Worm (Caenorhabditis elegans): Measurements from ENCODE around the gene C31H1.2.

The C31H1.2 gene

ce11 chrIV:5753253-5753652 lies 37.8 kb upstream of the C31H1.2 start (continued):
- TF ChIP-seq irx-1 (tag; optimal IDR thresholded peaks at IDR 0.05) (no peak), nhr-71 (tag; optimal IDR thresholded peaks at IDR 0.05) (peak; percentile 68), pqm-1 (tag; optimal IDR thresholded peaks at IDR 0.05) (no peak), fkh-8 (tag; optimal IDR thresholded peaks at IDR 0.05) (no peak), nhr-19 (GFP tag; conservative IDR thresholded peaks at IDR 0.05) (peak; percentile 16; the same call in 1 of the 2 replicates), C16A3.4 (tag; optimal IDR thresholded peaks at IDR 0.05) (peak; percentile 11), nhr-12 (tag; optimal IDR thresholded peaks at IDR 0.05) (no peak), nhr-20 (tag; optimal IDR thresholded peaks at IDR 0.05) (peak; percentile 42), mep-1 (tag; optimal IDR thresholded peaks at IDR 0.05) (peak; percentile 35), nhr-76 (tag; optimal IDR thresholded peaks at IDR 0.05) (no peak), dsc-1 (tag; optimal IDR thresholded peaks at IDR 0.05) (peak; percentile 39), ces-1 (GFP tag; optimal IDR thresholded peaks at IDR 0.05) (no peak), vab-15 (tag; optimal IDR thresholded peaks at IDR 0.05) (no peak), snpc-4 (tag; optimal IDR thresholded peaks at IDR 0.05) (no peak), fos-1 (tag; optimal IDR thresholded peaks at IDR 0.05) (peak; percentile 26), mdl-1 (tag; optimal IDR thresholded peaks at IDR 0.05) (peak in 1 of 2 experiments; percentile 49), sptf-1 (tag; optimal IDR thresholded peaks at IDR 0.05) (no peak), ets-5 (GFP tag; IDR thresholded peaks at IDR 0.05) (no peak), zip-4 (GFP tag; optimal IDR thresholded peaks at IDR 0.05) (no peak), ceh-82 (tag; optimal IDR thresholded peaks at IDR 0.05) (peak in 2 of 3 experiments; percentile 19 to 60), elt-3 (tag; optimal IDR thresholded peaks at IDR 0.05) (no peak)

- no peak for TF ChIP-seq mef-2 (tag; optimal IDR thresholded peaks at IDR 0.05)
- no peak for TF ChIP-seq nhr-28 (tag; optimal IDR thresholded peaks at IDR 0.05)
- no peak for TF ChIP-seq zag-1 (tag; optimal IDR thresholded peaks at IDR 0.05)
- TF ChIP-seq ceh-63 (GFP tag; optimal IDR thresholded peaks at IDR 0.05) = no peak
- TF ChIP-seq rnt-1 (tag; optimal IDR thresholded peaks at IDR 0.05) = peak; percentile 73
- TF ChIP-seq fos-1 (tag; optimal IDR thresholded peaks at IDR 0.05) = peak; percentile 69
- TF ChIP-seq unc-130 (tag; optimal IDR thresholded peaks at IDR 0.05) = no peak
- peak; percentile 82 for TF ChIP-seq jun-1 (tag; optimal IDR thresholded peaks at IDR 0.05)
- no peak for TF ChIP-seq vab-15 (tag; optimal IDR thresholded peaks at IDR 0.05)
- TF ChIP-seq efl-1 (optimal IDR thresholded peaks at IDR 0.05) = peak; percentile 74 to 84
- TF ChIP-seq efl-1 (GFP tag; optimal IDR thresholded peaks at IDR 0.05 in 1 of 2) = peak; percentile 45 to 94
- no peak for TF ChIP-seq ceh-88 (GFP tag; IDR thresholded peaks at IDR 0.05)
- peak; percentile 66 for TF ChIP-seq unc-86 (tag; optimal IDR thresholded peaks at IDR 0.05)
- TF ChIP-seq unc-98 (GFP tag; IDR thresholded peaks at IDR 0.05) = no peak
- peak; percentile 58 for TF ChIP-seq sup-37 (GFP tag; optimal IDR thresholded peaks at IDR 0.05)
- TF ChIP-seq C34B4.2 (tag; optimal IDR thresholded peaks at IDR 0.05) = no peak
- TF ChIP-seq skn-1 (tag; optimal IDR thresholded peaks at IDR 0.05) = peak; percentile 83
- TF ChIP-seq dpl-1 (GFP tag; optimal IDR thresholded peaks at IDR 0.05) = peak; percentile 28 to 58 (median 41)
- TF ChIP-seq lin-35 (GFP tag; optimal IDR thresholded peaks at IDR 0.05) = peak; percentile 69 to 72
- TF ChIP-seq fkh-8 (tag; optimal IDR thresholded peaks at IDR 0.05) = peak; percentile 72
- TF ChIP-seq nhr-237 (tag; optimal IDR thresholded peaks at IDR 0.05) = no peak
- peak; percentile 76 for TF ChIP-seq ztf-4 (tag; optimal IDR thresholded peaks at IDR 0.05)
- TF ChIP-seq C16A3.4 (tag; optimal IDR thresholded peaks at IDR 0.05) = peak; percentile 33
- peak; percentile 43 for TF ChIP-seq ama-1 (optimal IDR thresholded peaks at IDR 0.05)
- TF ChIP-seq nhr-12 (tag; optimal IDR thresholded peaks at IDR 0.05) = no peak
- peak in 4 of 6 experiments; percentile 9 to 74 (median 50) for TF ChIP-seq elt-3 (tag; optimal IDR thresholded peaks at IDR 0.05)
- TF ChIP-seq nhr-84 (tag; optimal IDR thresholded peaks at IDR 0.05) = no peak
- peak; percentile 94 for TF ChIP-seq lin-14 (GFP tag; optimal IDR thresholded peaks at IDR 0.05)
- TF ChIP-seq mab-9 (GFP tag; IDR thresholded peaks at IDR 0.05) = no peak
- peak; percentile 54 for TF ChIP-seq irx-1 (tag; optimal IDR thresholded peaks at IDR 0.05)
- TF ChIP-seq nhr-19 (GFP tag; conservative IDR thresholded peaks at IDR 0.05) = peak; percentile 87
- TF ChIP-seq nhr-47 (tag; optimal IDR thresholded peaks at IDR 0.05) = peak; percentile 83
- TF ChIP-seq pag-3 (tag; optimal IDR thresholded peaks at IDR 0.05; ENCODE audit: borderline replicate concordance, insufficient read depth) = no peak
- no peak for TF ChIP-seq ceh-90 (tag; optimal IDR thresholded peaks at IDR 0.05)
- TF ChIP-seq ceh-8 (GFP tag; optimal IDR thresholded peaks at IDR 0.05) = peak; percentile 35
- TF ChIP-seq hpl-2 (GFP tag; optimal IDR thresholded peaks at IDR 0.05) = no peak
- peak; percentile 53; the same call in 1 of the 2 replicates for TF ChIP-seq grh-1 (GFP tag; IDR thresholded peaks at IDR 0.05)
- TF ChIP-seq aly-2 (tag; optimal IDR thresholded peaks at IDR 0.05) = no peak
Measured at ce11 chrIV:5753954-5754543, 37.0 kb upstream of the C31H1.2 start.
